Fruit fly (Drosophila melanogaster) whole organism, wandering third instar larva: ENCODE results near the gene hth.

ENCODE experiments used
- CG32264 ChIP-seq: fragments of 200-800 bp; sonication (Bioruptor generic); optimal IDR thresholded peaks from 2 replicates; lab custom pipeline; 2016; ENCODE audit warnings: missing biosample characterization, missing genetic modification characterization
- Myc ChIP-seq: fragments of >200 bp; optimal IDR thresholded peaks from 2 replicates; lab custom pipeline; 2017
- OdsH ChIP-seq: fragments of 200-800 bp; sonication (Bioruptor generic); optimal IDR thresholded peaks from 2 replicates; lab custom pipeline; 2016; ENCODE audit warnings: missing biosample characterization, mild to moderate bottlenecking, missing genetic modification characterization
- brk ChIP-seq: fragments of 200-800 bp; sonication (Bioruptor generic); optimal IDR thresholded peaks from 2 replicates; lab custom pipeline; 2016; ENCODE audit warnings: missing biosample characterization, mild to moderate bottlenecking, missing genetic modification characterization
- dl ChIP-seq, 2 experiments: fragments of 175-275, 200-275 bp in 1 of 2; fragments of 200-275 bp in 1 of 2; sonication (Bioruptor generic); optimal IDR thresholded peaks; lab custom pipeline; 2018; ENCODE audit warnings: mild to moderate bottlenecking in 2 of 2, missing biosample characterization in 2 of 2, missing genetic modification characterization in 2 of 2, moderate library complexity in 2 of 2; ENCODE audit not compliant: partially characterized antibody in 2 of 2, insufficient read depth in 1 of 2
- dmrt93B ChIP-seq: fragments of 200-800 bp; sonication (Bioruptor generic); optimal IDR thresholded peaks from 2 replicates; lab custom pipeline; 2018; ENCODE audit warnings: missing biosample characterization, mild to moderate bottlenecking, missing genetic modification characterization
- dsf ChIP-seq: sonication (Bioruptor generic); optimal IDR thresholded peaks from 2 replicates; lab custom pipeline; 2016; ENCODE audit warnings: missing biosample characterization, missing genetic modification characterization, borderline replicate concordance
- pan ChIP-seq: fragments of >200 bp; optimal IDR thresholded peaks from 2 replicates; lab custom pipeline; 2017

DNA sequence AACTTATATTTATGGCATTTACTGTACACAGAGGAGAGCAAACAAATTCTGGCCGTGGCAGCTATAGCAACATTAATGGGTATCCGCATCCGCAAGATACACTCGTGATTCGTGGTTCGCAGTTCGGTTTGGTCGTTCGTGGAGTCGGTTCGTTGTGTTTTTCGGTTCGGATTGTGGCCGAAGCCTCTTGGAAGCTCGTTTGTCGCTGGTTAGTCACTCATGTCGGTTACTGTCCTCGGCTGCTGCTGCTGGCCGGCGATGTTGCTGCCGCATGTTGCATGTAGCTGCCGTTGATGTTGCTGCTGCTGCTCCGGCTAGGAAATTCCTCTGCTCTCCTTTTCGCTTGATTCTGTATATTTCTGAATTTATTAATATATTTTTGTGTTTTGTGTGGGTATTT lies 54.5 kb downstream of the hth start:
- no peak for TF ChIP-seq Myc (lab: Kevin White, UChicago)
- no peak for TF ChIP-seq dl (GFP tag; optimal IDR thresholded peaks at IDR 0.05; lab: Kevin White, UChicago; ENCODE audit: insufficient read depth in 1 of 2, partially characterized antibody in 2 of 2)
- TF ChIP-seq dmrt93B: no peak
- TF ChIP-seq OdsH (GFP tag; lab: Kevin White, UChicago): no peak
- no peak for TF ChIP-seq CG32264 (GFP tag; lab: Kevin White, UChicago)
- TF ChIP-seq pan (lab: Kevin White, UChicago): no peak
- TF ChIP-seq brk (GFP tag; lab: Kevin White, UChicago): no peak
- TF ChIP-seq dsf (GFP tag; lab: Kevin White, UChicago): no peak
